Fruit fly (Drosophila melanogaster) whole organism, adult: Measurements from ENCODE around the gene pod1.

Experiments used
- CG11617 ChIP-seq: fragments of 200-800 bp; sonication (Bioruptor generic); optimal IDR thresholded peaks from 2 replicates; lab custom pipeline; 2017; ENCODE audit warnings: mild to moderate bottlenecking, missing biosample characterization, missing genetic modification reagents, missing genetic modification characterization
- CG12768 ChIP-seq: fragments of 200-800 bp; sonication (Bioruptor generic); optimal IDR thresholded peaks from 2 replicates; lab custom pipeline; 2017; ENCODE audit warnings: missing biosample characterization, missing genetic modification characterization, mild to moderate bottlenecking, moderate library complexity, missing genetic modification reagents
- CG14711 ChIP-seq: fragments of 200-800 bp; sonication (Bioruptor generic); optimal IDR thresholded peaks from 2 replicates; lab custom pipeline; 2018; ENCODE audit warnings: missing biosample characterization, mild to moderate bottlenecking, missing genetic modification characterization, moderate library complexity
- CG1620 ChIP-seq: fragments of 200-800 bp; sonication (Bioruptor generic); optimal IDR thresholded peaks from 2 replicates; lab custom pipeline; 2016; ENCODE audit warnings: missing biosample characterization, missing genetic modification characterization
- CG33017 ChIP-seq: fragments of 200-800 bp; sonication (Bioruptor generic); optimal IDR thresholded peaks from 2 replicates; lab custom pipeline; 2018; ENCODE audit warnings: missing biosample characterization, mild to moderate bottlenecking, missing genetic modification characterization, moderate library complexity
- CG5204 ChIP-seq: fragments of 200-800 bp; sonication (Bioruptor generic); optimal IDR thresholded peaks from 2 replicates; lab custom pipeline; 2016; ENCODE audit warnings: missing biosample characterization, missing genetic modification characterization
- CG7045 ChIP-seq: fragments of 200-800 bp; sonication (Bioruptor generic); optimal IDR thresholded peaks from 2 replicates; lab custom pipeline; 2017; ENCODE audit warnings: missing biosample characterization, mild to moderate bottlenecking, missing genetic modification characterization
- CG7101 ChIP-seq: fragments of 200-800 bp; sonication (Bioruptor generic); optimal IDR thresholded peaks from 2 replicates; lab custom pipeline; 2018; ENCODE audit warnings: missing biosample characterization, mild to moderate bottlenecking, missing genetic modification characterization, moderate library complexity
- Clk ChIP-seq: fragments of 200-800 bp; sonication (Bioruptor generic); optimal IDR thresholded peaks from 2 replicates; lab custom pipeline; 2017; ENCODE audit warnings: missing biosample characterization, missing genetic modification characterization
- Crg-1 ChIP-seq: fragments of 200-800 bp; sonication (Bioruptor generic); optimal IDR thresholded peaks from 2 replicates; lab custom pipeline; 2016; ENCODE audit warnings: missing biosample characterization, missing genetic modification characterization
- Hr96 ChIP-seq: fragments of 200-800 bp; sonication (Bioruptor generic); optimal IDR thresholded peaks from 2 replicates; lab custom pipeline; 2016; ENCODE audit warnings: missing biosample characterization, missing genetic modification characterization
- Mnt ChIP-seq: fragments of 200-800 bp; sonication (Bioruptor generic); optimal IDR thresholded peaks from 2 replicates; lab custom pipeline; 2016; ENCODE audit warnings: missing biosample characterization, mild to moderate bottlenecking, missing genetic modification characterization
- bab1 ChIP-seq: fragments of 200-800 bp; sonication (Bioruptor generic); optimal IDR thresholded peaks from 3 replicates; lab custom pipeline; 2019; ENCODE audit warnings: missing biosample characterization, mild to moderate bottlenecking, missing genetic modification characterization, moderate library complexity
- cic ChIP-seq: fragments of 200-800 bp; sonication (Bioruptor generic); optimal IDR thresholded peaks from 2 replicates; lab custom pipeline; 2017; ENCODE audit warnings: missing biosample characterization, mild to moderate bottlenecking, missing genetic modification characterization, moderate library complexity
- cnc ChIP-seq, 2 experiments: fragments of >200 bp; optimal IDR thresholded peaks; 2 replicates each; lab custom pipeline; 2017
- kay ChIP-seq: fragments of 200-800 bp; sonication (Bioruptor generic); peaks from one replicate; lab custom pipeline; 2016; ENCODE audit warnings: missing biosample characterization, missing genetic modification characterization, borderline replicate concordance
- ovo ChIP-seq: fragments of 200-800 bp; sonication (Bioruptor generic); optimal IDR thresholded peaks from 2 replicates; lab custom pipeline; 2016; ENCODE audit warnings: missing biosample characterization, missing genetic modification characterization
- pad ChIP-seq: fragments of 200-800 bp; sonication (Bioruptor generic); optimal IDR thresholded peaks from 3 replicates; lab custom pipeline; 2017; ENCODE audit warnings: missing biosample characterization, missing genetic modification characterization, mild to moderate bottlenecking, moderate library complexity, missing genetic modification reagents
- tj ChIP-seq: fragments of 200-800 bp; sonication (Bioruptor generic); optimal IDR thresholded peaks from 3 replicates; lab custom pipeline; 2017; ENCODE audit warnings: missing biosample characterization, mild to moderate bottlenecking, missing genetic modification characterization, moderate library complexity
- toe ChIP-seq: fragments of 200-800 bp; sonication (Bioruptor generic); optimal IDR thresholded peaks from 2 replicates; lab custom pipeline; 2016; ENCODE audit warnings: missing biosample characterization, missing genetic modification characterization

Gene pod1

DNA sequence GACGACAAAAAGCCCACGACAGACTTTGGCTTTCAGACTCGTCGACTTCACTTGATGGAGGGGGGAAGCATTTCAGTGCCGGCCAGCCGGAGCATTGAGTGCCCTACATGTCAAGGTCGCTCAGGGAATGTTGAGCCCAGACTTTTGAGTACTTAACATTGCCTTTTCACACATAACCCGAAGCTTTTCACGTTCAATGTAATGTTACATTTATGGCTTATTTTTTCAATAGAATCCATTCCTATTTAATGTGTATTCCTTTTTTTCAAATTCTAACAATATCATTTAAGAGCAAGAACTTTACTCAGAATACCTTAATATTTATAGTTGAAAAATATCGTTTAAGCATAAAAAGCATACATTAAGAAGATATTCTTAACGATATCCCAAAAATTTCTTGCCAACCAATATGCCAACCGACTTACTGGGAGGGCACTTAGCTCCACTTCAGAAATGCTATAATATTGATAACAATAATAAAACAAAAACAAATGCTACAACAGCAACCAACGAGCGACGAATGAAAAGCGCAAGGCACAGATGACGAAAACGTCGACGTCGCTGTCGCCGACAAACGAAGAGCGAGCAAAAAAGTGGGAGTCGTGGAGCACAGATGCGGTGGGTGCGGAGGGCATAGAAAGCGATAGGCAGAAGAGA, 56.4 kb downstream of the pod1 start:
- TF ChIP-seq Clk (peak; percentile 63), ovo (GFP tag; lab: Kevin White, UChicago) (no peak), kay (peak; percentile 25), Crg-1 (GFP tag; lab: Kevin White, UChicago) (no peak), Mnt (GFP tag; lab: Kevin White, UChicago) (no peak), CG1620 (peak; percentile 75), CG5204 (GFP tag; lab: Kevin White, UChicago) (peak; percentile 36), CG11617 (GFP tag; lab: Kevin White, UChicago) (peak; percentile 86), CG12768 (GFP tag; lab: Kevin White, UChicago) (peak; percentile 80), pad (peak; percentile 82), cnc (optimal IDR thresholded peaks at IDR 0.05; lab: Kevin White, UChicago) (no peak), CG33017 (tag; lab: Kevin White, UChicago) (no peak), toe (GFP tag; lab: Kevin White, UChicago) (peak; percentile 48), Hr96 (peak; percentile 93), CG7101 (tag; lab: Kevin White, UChicago) (peak; percentile 60), tj (GFP tag; lab: Kevin White, UChicago) (peak; percentile 58), cic (no peak), bab1 (GFP tag; lab: Kevin White, UChicago) (peak; percentile 30), CG14711 (peak; percentile 66), CG7045 (GFP tag; lab: Kevin White, UChicago) (peak; percentile 68)

DNA sequence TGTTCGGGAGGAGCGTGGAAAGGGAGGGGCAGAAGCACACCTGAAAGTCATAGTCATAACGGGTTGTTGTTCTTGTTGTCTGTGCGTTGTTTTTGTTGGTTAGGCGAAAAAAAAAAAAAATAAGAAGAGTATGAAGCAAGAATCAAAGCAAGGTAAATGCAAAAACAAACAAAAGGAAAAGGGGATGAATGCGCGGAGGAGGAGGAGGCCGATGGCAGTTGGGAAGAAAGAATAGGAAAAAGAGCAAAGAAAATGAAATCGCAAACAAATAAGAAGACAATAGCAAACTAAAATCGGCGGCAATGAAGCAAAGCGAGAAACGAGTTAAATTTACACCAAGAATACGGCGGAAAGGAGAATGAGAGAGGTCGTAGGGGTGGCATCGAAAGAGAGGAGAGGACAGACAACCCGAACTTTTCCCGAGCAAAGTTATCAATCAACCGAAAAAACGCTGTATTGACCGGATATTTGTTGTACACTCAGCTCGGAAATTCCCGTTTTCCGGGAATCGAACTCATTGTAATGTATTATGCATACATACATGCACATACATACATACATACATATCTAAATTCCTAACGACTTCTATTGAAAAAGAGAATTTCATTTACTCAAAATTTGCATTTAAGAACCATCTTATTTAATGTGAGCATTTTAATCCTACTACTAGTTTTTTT, 57.1 kb downstream of the pod1 start:
- no peak for TF ChIP-seq CG11617 (GFP tag; lab: Kevin White, UChicago)
- no peak for TF ChIP-seq CG33017 (tag; lab: Kevin White, UChicago)
- peak; percentile 28 for TF ChIP-seq CG14711

DNA sequence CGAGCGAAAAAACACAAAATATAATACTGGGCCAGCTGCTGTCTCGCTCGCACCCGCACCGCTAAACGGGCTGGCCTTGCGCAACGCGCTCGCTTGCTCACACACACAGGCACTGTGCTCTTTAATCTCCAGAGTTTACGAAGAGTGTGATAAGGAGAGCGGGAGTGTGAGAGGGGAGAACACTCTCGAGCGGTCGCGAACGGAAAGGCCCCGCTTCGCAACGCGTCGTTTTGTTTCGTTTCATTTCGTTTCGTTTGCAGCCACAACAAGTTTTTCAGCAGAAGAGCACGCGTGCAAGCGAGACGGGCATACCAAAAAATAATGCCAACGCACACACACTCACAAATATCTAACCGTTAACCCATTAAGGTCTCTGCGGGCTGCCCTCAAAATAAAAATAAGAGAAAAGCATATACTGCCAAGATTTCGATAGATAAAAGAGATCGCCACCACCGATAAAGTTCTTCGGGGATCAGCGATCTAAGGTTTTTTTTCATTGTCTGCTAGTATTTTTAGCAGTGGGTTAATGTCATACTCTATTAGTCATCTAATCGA, 58.1 kb downstream of the pod1 start:
- TF ChIP-seq bab1 (GFP tag; lab: Kevin White, UChicago) (peak; percentile 92), CG14711 (peak; percentile 86), ovo (GFP tag; lab: Kevin White, UChicago) (peak; percentile 30), Hr96 (peak; percentile 61), pad (peak; percentile 82), Mnt (GFP tag; lab: Kevin White, UChicago) (peak; percentile 56), CG33017 (tag; lab: Kevin White, UChicago) (peak; percentile 57), kay (peak; percentile 61), CG11617 (GFP tag; lab: Kevin White, UChicago) (peak; percentile 64), tj (GFP tag; lab: Kevin White, UChicago) (peak; percentile 86), cic (peak; percentile 81), CG7101 (tag; lab: Kevin White, UChicago) (peak; percentile 91), toe (GFP tag; lab: Kevin White, UChicago) (no peak), CG12768 (GFP tag; lab: Kevin White, UChicago) (peak; percentile 69), Crg-1 (GFP tag; lab: Kevin White, UChicago) (no peak), CG1620 (peak; percentile 56), Clk (peak; percentile 30), cnc (optimal IDR thresholded peaks at IDR 0.05; lab: Kevin White, UChicago) (no peak), CG5204 (GFP tag; lab: Kevin White, UChicago) (peak; percentile 45), CG7045 (GFP tag; lab: Kevin White, UChicago) (peak; percentile 71)

DNA sequence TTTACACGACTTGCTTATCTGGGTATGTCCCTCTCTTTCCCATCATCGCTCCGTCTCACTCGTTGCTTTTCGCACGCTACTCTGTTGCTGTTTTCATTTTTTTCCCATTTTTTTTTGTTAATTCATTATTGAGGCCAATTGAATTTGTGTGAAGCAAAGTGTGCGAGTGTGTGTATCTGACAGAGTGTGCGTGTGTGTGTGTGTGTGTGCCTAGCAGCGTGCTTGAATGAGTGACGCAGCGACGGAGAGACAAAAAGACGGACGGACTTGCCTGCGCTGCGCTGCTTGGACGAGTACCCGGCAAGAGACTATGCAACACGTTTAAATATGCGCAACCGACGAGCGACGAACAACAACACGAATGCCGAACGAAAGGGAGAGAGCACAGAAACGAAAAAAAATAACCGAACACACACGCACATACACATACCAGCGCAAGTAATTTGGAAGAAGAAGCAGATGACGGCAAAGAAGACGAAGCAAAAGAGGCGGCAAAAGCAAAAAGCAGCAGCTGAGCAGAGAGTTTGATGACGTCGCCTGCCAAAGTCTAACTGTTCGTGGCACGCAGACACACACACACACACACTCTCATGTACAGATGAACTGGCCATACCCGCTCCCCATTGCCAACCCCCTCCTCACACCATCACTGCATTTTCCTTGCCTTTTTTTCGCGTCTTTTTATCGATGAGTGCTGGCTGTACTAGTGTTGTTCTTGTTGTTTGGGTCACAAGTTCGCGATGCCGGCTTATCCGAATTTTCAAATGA, 59.2 kb downstream of the pod1 start:
- TF ChIP-seq CG1620 (no peak), Mnt (GFP tag; lab: Kevin White, UChicago) (peak; percentile 37), CG5204 (GFP tag; lab: Kevin White, UChicago) (no peak), CG7101 (tag; lab: Kevin White, UChicago) (no peak), CG33017 (tag; lab: Kevin White, UChicago) (no peak), cic (peak; percentile 42), kay (peak; percentile 86), ovo (GFP tag; lab: Kevin White, UChicago) (no peak), toe (GFP tag; lab: Kevin White, UChicago) (no peak), tj (GFP tag; lab: Kevin White, UChicago) (peak; percentile 25), CG12768 (GFP tag; lab: Kevin White, UChicago) (no peak)
